Worm (Caenorhabditis elegans): Measurements from ENCODE around the gene T26C11.9.

Gene T26C11.9

DNA sequence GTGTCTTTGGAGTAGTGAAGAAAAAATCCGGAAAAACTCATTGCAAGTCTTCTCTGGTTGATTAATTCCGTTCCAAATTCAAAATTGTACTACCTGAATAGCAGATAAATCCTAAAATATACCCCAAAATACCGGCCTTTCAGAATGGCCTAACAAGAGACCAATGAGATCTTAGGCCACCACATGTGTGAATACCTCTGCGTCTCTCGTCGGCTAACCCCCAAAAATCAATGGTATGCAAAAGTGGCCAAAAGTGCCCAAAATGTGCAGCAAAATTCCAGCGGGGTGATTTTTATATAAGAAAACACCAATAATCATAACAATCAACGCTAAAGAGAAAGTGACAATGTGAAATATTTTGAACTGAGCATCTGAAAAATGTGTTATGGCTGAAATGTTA is at the start of gene T26C11.9 (continued):
- TF ChIP-seq zip-4 (GFP tag; optimal IDR thresholded peaks at IDR 0.05) (no peak), nhr-19 (GFP tag; conservative IDR thresholded peaks at IDR 0.05) (no peak), hlh-4 (tag; optimal IDR thresholded peaks at IDR 0.05) (no peak), alr-1 (tag; optimal IDR thresholded peaks at IDR 0.05; ENCODE audit: borderline replicate concordance) (no peak), lin-13 (GFP tag; optimal IDR thresholded peaks at IDR 0.05) (no peak), nhr-71 (tag; optimal IDR thresholded peaks at IDR 0.05) (peak; percentile 54), pax-3 (tag; optimal IDR thresholded peaks at IDR 0.05) (no peak), fkh-8 (tag; optimal IDR thresholded peaks at IDR 0.05) (peak; percentile 31), tbx-2 (tag; optimal IDR thresholded peaks at IDR 0.05) (peak; percentile 43), nhr-77 (tag; optimal IDR thresholded peaks at IDR 0.05) (no peak), snpc-4 (tag; optimal IDR thresholded peaks at IDR 0.05) (no peak), F16B12.6 (tag; optimal IDR thresholded peaks at IDR 0.05) (no peak), nhr-47 (tag; optimal IDR thresholded peaks at IDR 0.05) (peak; percentile 56), mep-1 (tag; optimal IDR thresholded peaks at IDR 0.05) (peak; percentile 41), C16A3.4 (tag; optimal IDR thresholded peaks at IDR 0.05) (no peak), ceh-8 (GFP tag; optimal IDR thresholded peaks at IDR 0.05) (no peak), nhr-76 (tag; optimal IDR thresholded peaks at IDR 0.05) (no peak), C04F5.9 (tag; optimal IDR thresholded peaks at IDR 0.05) (no peak), egl-13 (tag; optimal IDR thresholded peaks at IDR 0.05) (no peak), sox-4 (tag; optimal IDR thresholded peaks at IDR 0.05) (no peak), unc-62 (GFP tag; optimal IDR thresholded peaks at IDR 0.05) (no peak), nhr-11 (tag; optimal IDR thresholded peaks at IDR 0.05) (no peak), lin-39 (tag; optimal IDR thresholded peaks at IDR 0.05) (no peak), lsy-2 (tag; optimal IDR thresholded peaks at IDR 0.05) (no peak), nhr-28 (tag; optimal IDR thresholded peaks at IDR 0.05) (no peak), mdl-1 (tag; optimal IDR thresholded peaks at IDR 0.05) (no peak), unc-30 (tag; optimal IDR thresholded peaks at IDR 0.05) (no peak), skn-1 (tag; optimal IDR thresholded peaks at IDR 0.05) (peak; percentile 51), ces-1 (GFP tag; optimal IDR thresholded peaks at IDR 0.05) (no peak), egl-27 (tag; optimal IDR thresholded peaks at IDR 0.05) (no peak), rnt-1 (tag; optimal IDR thresholded peaks at IDR 0.05) (peak; percentile 89)

DNA sequence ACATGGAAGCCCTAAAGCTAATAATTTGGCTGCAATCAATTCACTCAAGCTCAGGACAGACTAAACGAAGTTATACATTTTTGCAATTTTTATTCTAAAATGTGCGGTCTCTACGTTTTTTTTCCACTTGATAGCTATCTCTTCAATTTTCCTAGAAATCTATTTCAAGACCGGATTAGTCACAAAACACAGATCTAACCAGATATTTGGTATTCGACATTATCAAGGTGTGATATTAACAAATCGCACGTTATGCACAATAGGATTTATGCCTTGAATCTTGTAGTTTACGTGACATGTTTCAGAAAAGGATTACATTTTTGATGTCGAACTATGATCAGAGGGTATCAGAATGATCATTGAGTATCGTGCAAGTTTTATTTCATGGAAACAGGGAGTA is 47.8 kb upstream of the T26C11.9 start:
- TF ChIP-seq ceh-82 (tag; optimal IDR thresholded peaks at IDR 0.05), result no peak
- TF ChIP-seq nhr-71 (tag; optimal IDR thresholded peaks at IDR 0.05), result peak; percentile 21
- peak; percentile 42 for TF ChIP-seq sox-4 (tag; optimal IDR thresholded peaks at IDR 0.05)
- TF ChIP-seq fkh-8 (tag; optimal IDR thresholded peaks at IDR 0.05), result peak; percentile 72
- peak; percentile 24 for TF ChIP-seq nhr-47 (tag; optimal IDR thresholded peaks at IDR 0.05)
- no peak for TF ChIP-seq blmp-1 (tag; optimal IDR thresholded peaks at IDR 0.05)
- TF ChIP-seq dsc-1 (tag; optimal IDR thresholded peaks at IDR 0.05), result peak; percentile 88
- TF ChIP-seq pax-3 (tag; optimal IDR thresholded peaks at IDR 0.05), result peak; percentile 73

DNA sequence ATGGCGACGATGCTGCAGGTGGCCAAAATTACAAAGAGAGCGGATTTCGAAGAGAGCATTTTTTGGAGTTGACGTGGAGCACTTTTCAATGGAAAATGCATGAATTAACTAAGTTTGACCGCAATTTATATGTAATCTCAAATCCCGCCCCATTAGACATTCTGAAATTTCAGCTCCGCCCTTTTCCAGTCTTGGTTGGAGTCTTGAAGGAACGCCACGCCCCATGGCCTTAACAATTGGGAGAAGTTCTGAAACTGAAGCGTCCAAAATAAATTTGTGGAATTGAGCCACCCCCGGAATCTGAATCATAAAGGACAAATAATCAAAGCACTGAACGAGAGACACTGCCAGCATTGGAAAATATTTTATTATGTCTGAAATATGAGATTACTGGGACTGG is 43.6 kb upstream of the T26C11.9 start, which contains the start of gene B0294.1:
TSS of gene B0294.1 (minus strand) at position 101 of the 400 bp plus-strand sequence.
- TF ChIP-seq F16B12.6 (tag; optimal IDR thresholded peaks at IDR 0.05), result no peak
- TF ChIP-seq dsc-1 (tag; optimal IDR thresholded peaks at IDR 0.05), result peak; percentile 31

DNA sequence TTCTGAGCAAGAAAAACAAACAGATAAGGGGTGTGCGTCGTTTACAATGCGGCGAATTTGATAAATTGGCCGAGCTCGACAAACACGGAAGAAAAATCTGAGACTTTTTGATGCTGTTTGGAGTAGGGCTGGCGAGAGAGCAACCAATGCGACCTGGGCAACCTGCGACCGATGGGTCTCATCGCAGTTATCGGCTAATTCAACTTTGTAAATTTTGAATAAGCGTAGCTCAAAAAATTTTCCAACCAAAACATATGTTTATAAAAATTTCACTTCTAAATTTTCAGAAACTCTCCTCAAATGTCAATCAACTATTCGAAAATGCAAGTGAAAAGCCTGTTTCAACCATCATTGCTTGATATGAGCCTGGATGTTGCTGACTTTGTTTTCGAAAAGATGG is 38.2 kb upstream of the T26C11.9 start, which contains the start of gene B0294.3:
TSS of gene B0294.3 (plus strand) at position 301 of the 400 bp plus-strand sequence.
- TF ChIP-seq hlh-17 (GFP tag; optimal IDR thresholded peaks at IDR 0.05; ENCODE audit: borderline replicate concordance) (no peak), nhr-237 (tag; optimal IDR thresholded peaks at IDR 0.05) (no peak), mdl-1 (tag; optimal IDR thresholded peaks at IDR 0.05) (no peak), irx-1 (tag; optimal IDR thresholded peaks at IDR 0.05) (no peak), fkh-4 (tag; optimal IDR thresholded peaks at IDR 0.05; ENCODE audit: borderline replicate concordance) (no peak), unc-130 (tag; optimal IDR thresholded peaks at IDR 0.05) (no peak), efl-1 (optimal IDR thresholded peaks at IDR 0.05) (no peak), efl-1 (GFP tag; optimal IDR thresholded peaks at IDR 0.05 in 1 of 2) (no peak), unc-62 (GFP tag; optimal IDR thresholded peaks at IDR 0.05) (no peak), ztf-4 (tag; optimal IDR thresholded peaks at IDR 0.05) (no peak), C16A3.4 (tag; optimal IDR thresholded peaks at IDR 0.05) (no peak), ces-1 (GFP tag; optimal IDR thresholded peaks at IDR 0.05) (no peak), nhr-77 (tag; optimal IDR thresholded peaks at IDR 0.05) (no peak), aha-1 (tag; optimal IDR thresholded peaks at IDR 0.05) (no peak)
